Worm (Caenorhabditis elegans): ENCODE measurements around the gene F59B1.6.

The F59B1.6 gene

DNA sequence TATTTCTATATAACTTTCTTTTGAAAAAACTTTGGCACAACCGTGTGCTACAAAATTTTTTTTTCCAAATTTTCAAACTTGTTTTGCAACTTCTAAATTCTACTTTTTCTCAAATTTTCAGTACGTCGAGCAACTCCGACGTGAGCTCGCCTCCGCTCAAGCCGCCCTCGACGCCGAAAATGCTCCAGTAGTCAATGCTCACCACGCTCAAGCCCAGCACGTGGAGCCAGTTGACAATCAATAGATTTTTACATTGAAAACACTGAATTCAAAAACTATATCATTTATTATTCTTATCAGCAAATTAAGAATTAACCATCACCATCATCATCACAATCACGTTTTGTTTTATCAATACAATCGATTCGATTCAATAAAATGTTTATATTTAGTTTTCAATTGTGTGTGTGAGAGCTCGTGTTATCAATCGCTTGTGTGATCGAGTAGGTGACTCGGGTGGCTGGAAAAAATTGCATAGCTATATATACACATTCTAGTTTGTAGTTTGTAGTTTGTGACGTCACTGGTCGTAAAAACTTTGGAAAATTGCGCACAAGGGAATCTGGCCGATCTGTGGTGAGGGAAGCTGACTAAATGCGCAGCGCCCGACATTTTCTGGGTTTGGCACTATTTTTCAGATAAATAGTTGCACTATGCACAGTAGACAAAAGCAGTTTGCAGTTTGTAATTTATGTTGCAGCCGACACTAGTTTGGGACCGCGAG lies 3.0 kb upstream of the F59B1.6 start (continued):
- TF ChIP-seq lsl-1 (GFP tag; optimal IDR thresholded peaks at IDR 0.05) (no peak), lsy-27 (tag; optimal IDR thresholded peaks at IDR 0.05; ENCODE audit: borderline replicate concordance, insufficient read depth) (no peak), chd-7 (tag; optimal IDR thresholded peaks at IDR 0.05) (peak; percentile 64), lin-40 (tag; optimal IDR thresholded peaks at IDR 0.05) (no peak), madf-10 (tag; optimal IDR thresholded peaks at IDR 0.05) (peak; percentile 91), sdz-38 (tag; optimal IDR thresholded peaks at IDR 0.05) (no peak), K11D2.4 (GFP tag; IDR thresholded peaks at IDR 0.05) (no peak), mel-28 (tag; optimal IDR thresholded peaks at IDR 0.05; ENCODE audit: borderline replicate concordance) (no peak), ztf-22 (GFP tag; optimal IDR thresholded peaks at IDR 0.05) (no peak), atf-7 (tag; optimal IDR thresholded peaks at IDR 0.05) (peak; percentile 91), F52B5.7 (tag; optimal IDR thresholded peaks at IDR 0.05) (no peak), D2030.7 (GFP tag; IDR thresholded peaks at IDR 0.05) (no peak), pbrm-1 (GFP tag; IDR thresholded peaks at IDR 0.05) (no peak), madf-8 (GFP tag; conservative IDR thresholded peaks at IDR 0.05) (no peak), Y53G8AR.9 (GFP tag; conservative IDR thresholded peaks at IDR 0.05) (peak; percentile 88; the same call in 1 of the 2 replicates), nfyb-1 (GFP tag; IDR thresholded peaks at IDR 0.05) (peak; percentile 84), hrde-1 (tag; optimal IDR thresholded peaks at IDR 0.05; ENCODE audit: borderline replicate concordance) (no peak), ceh-79 (tag; optimal IDR thresholded peaks at IDR 0.05) (no peak), K12H6.12 (tag; optimal IDR thresholded peaks at IDR 0.05) (no peak), snpc-3.4 (tag; optimal IDR thresholded peaks at IDR 0.05) (no peak), nhr-27 (tag; optimal IDR thresholded peaks at IDR 0.05) (no peak), hlh-26 (GFP tag; conservative IDR thresholded peaks at IDR 0.05) (no peak), ztf-28 (GFP tag; IDR thresholded peaks at IDR 0.05) (no peak), mes-4 (tag; optimal IDR thresholded peaks at IDR 0.05) (no peak), nhr-80 (tag; optimal IDR thresholded peaks at IDR 0.05) (peak; percentile 75), zfh-2 (GFP tag; conservative IDR thresholded peaks at IDR 0.05) (no peak), gei-17 (GFP tag; optimal IDR thresholded peaks at IDR 0.05) (no peak), sea-2 (GFP tag; IDR thresholded peaks at IDR 0.05) (no peak), repo-1 (tag; optimal IDR thresholded peaks at IDR 0.05) (peak; percentile 75), Y56A3A.18 (GFP tag; IDR thresholded peaks at IDR 0.05) (peak; percentile 34; the same call in 1 of the 2 replicates), egl-44 (GFP tag; IDR thresholded peaks at IDR 0.05) (peak; percentile 57; the same call in 1 of the 2 replicates), dpl-1 (GFP tag; optimal IDR thresholded peaks at IDR 0.05) (no peak), nhr-90 (tag; optimal IDR thresholded peaks at IDR 0.05) (peak; percentile 87), cebp-1 (GFP tag; IDR thresholded peaks at IDR 0.05) (no peak), cebp-1 (tag; optimal IDR thresholded peaks at IDR 0.05) (peak; percentile 54), ztf-6 (GFP tag; IDR thresholded peaks at IDR 0.05) (no peak)

- TF ChIP-seq snpc-1.3 (tag; optimal IDR thresholded peaks at IDR 0.05; ENCODE audit: insufficient read depth) (no peak), madf-3 (GFP tag; IDR thresholded peaks at IDR 0.05) (no peak), snpc-4 (GFP tag; optimal IDR thresholded peaks at IDR 0.05) (no peak), snpc-4 (tag; optimal IDR thresholded peaks at IDR 0.05) (peak in 1 of 4 experiments; percentile 6)
Measured at ce11 chrV:3633041-3633440, 1.6 kb upstream of the F59B1.6 start, which contains the start of gene F59B1.2. TSS of gene F59B1.2 (plus strand) at chrV:3633341.
